Worm (Caenorhabditis elegans) whole organism, L4 larva: ENCODE data around the gene hch-1.

Source experiments
- D1046.2 ChIP-seq: fragments of 200-800 bp; sonication (Bioruptor generic); IDR thresholded peaks from 2 replicates; pipeline ENCODE4 v1.3.6; 2022; ENCODE audit warnings: missing genetic modification characterization, missing compliant biosample characterization
- F49E8.2 ChIP-seq: sonication (generic microtip); optimal IDR thresholded peaks from 2 replicates; lab custom pipeline; 2016; ENCODE audit warnings: missing compliant biosample characterization, mild to moderate bottlenecking, missing genetic modification characterization, borderline replicate concordance
- R02D3.7 ChIP-seq: fragments of 150-350 bp; sonication (generic microtip); optimal IDR thresholded peaks from 3 replicates; lab custom pipeline; 2014; ENCODE audit warnings: missing biosample characterization, missing genetic modification characterization
- ZK337.2 ChIP-seq: fragments of 200-800 bp; sonication (Bioruptor generic); IDR thresholded peaks from 2 replicates; pipeline ENCODE4 v1.3.6; 2022; ENCODE audit warnings: missing genetic modification reagents, missing genetic modification characterization, missing compliant biosample characterization
- ZK546.5 ChIP-seq, 2 experiments: sonication (generic microtip); optimal IDR thresholded peaks; 2 replicates each; lab custom pipeline; 2017; ENCODE audit warnings: missing biosample characterization in 2 of 2, missing genetic modification characterization in 2 of 2
- aha-1 ChIP-seq: fragments of 150-350 bp; peaks from one replicate; lab custom pipeline; 2014; ENCODE audit warnings: missing biosample characterization, missing genetic modification characterization
- arid-1 ChIP-seq: fragments of 200-800 bp; sonication (Bioruptor generic); conservative IDR thresholded peaks from 2 replicates; pipeline ENCODE4 v1.3.6; 2022; ENCODE audit warnings: missing genetic modification reagents, missing genetic modification characterization, missing compliant biosample characterization
- ceh-32 ChIP-seq: sonication (generic microtip); optimal IDR thresholded peaks from 2 replicates; lab custom pipeline; 2016; ENCODE audit warnings: mild to moderate bottlenecking, missing genetic modification characterization, missing compliant biosample characterization; ENCODE audit not compliant: poor library complexity
- ces-1 ChIP-seq: fragments of 150-350 bp; sonication (generic microtip); optimal IDR thresholded peaks from 4 replicates; lab custom pipeline; 2014; ENCODE audit warnings: missing biosample characterization, missing genetic modification reagents, missing genetic modification characterization
- daf-16 ChIP-seq, 3 experiments: sonication (generic microtip); optimal IDR thresholded peaks; 2 replicates each; lab custom pipeline; 2016 to 2017; ENCODE audit warnings: missing genetic modification characterization in 3 of 3, missing genetic modification reagents in 3 of 3, mild to moderate bottlenecking in 2 of 3, missing compliant biosample characterization in 2 of 3, missing biosample characterization in 1 of 3, moderate library complexity in 1 of 3
- dmd-8 ChIP-seq: fragments of 200-800 bp; sonication (Bioruptor generic); IDR thresholded peaks from 2 replicates; pipeline ENCODE4 v1.3.6; 2022; ENCODE audit warnings: missing genetic modification characterization, missing compliant biosample characterization
- dpl-1 ChIP-seq: fragments of 150-350 bp; optimal IDR thresholded peaks from 2 replicates; lab custom pipeline; 2014; ENCODE audit warnings: missing biosample characterization, missing genetic modification reagents, missing genetic modification characterization
- egl-27 ChIP-seq: sonication (generic microtip); optimal IDR thresholded peaks from 3 replicates; lab custom pipeline; 2017; ENCODE audit warnings: missing biosample characterization, missing genetic modification reagents, missing genetic modification characterization
- gei-8 ChIP-seq: fragments of 200-800 bp; sonication (Bioruptor generic); optimal IDR thresholded peaks from 2 replicates; lab custom pipeline; 2018; ENCODE audit warnings: mild to moderate bottlenecking, missing genetic modification characterization, missing compliant biosample characterization
- hlh-11 ChIP-seq: fragments of 200-800 bp; sonication (Bioruptor generic); optimal IDR thresholded peaks from 2 replicates; lab custom pipeline; 2018; ENCODE audit warnings: mild to moderate bottlenecking, missing genetic modification characterization, missing compliant biosample characterization
- hlh-30 ChIP-seq: sonication (generic microtip); optimal IDR thresholded peaks from 2 replicates; lab custom pipeline; 2017; ENCODE audit warnings: antibody characterized with exemption, mild to moderate bottlenecking, missing genetic modification characterization, missing compliant biosample characterization; ENCODE audit not compliant: insufficient read depth
- lim-7 ChIP-seq: fragments of 200-800 bp; sonication (Bioruptor generic); IDR thresholded peaks from 2 replicates; pipeline ENCODE4 v1.3.6; 2022; ENCODE audit warnings: missing genetic modification characterization, missing compliant biosample characterization
- lsy-2 ChIP-seq, 2 experiments: fragments of 150-350 bp in 1 of 2; sonication (generic microtip) in 1 of 2; optimal IDR thresholded peaks; 2 replicates each; lab custom pipeline; 2014 to 2017; ENCODE audit warnings: missing biosample characterization in 2 of 2, missing genetic modification characterization in 2 of 2
- madf-5 ChIP-seq, 2 experiments: fragments of 200-800 bp; sonication (Bioruptor generic); IDR thresholded peaks; 2 replicates each; pipeline ENCODE4 v1.3.6; 2022; ENCODE audit warnings: missing compliant biosample characterization in 2 of 2, missing genetic modification characterization in 2 of 2
- nhr-10 ChIP-seq: fragments of 150-350 bp; optimal IDR thresholded peaks from 2 replicates; lab custom pipeline; 2014; ENCODE audit warnings: missing biosample characterization, missing genetic modification characterization
- nhr-102 ChIP-seq: sonication (generic microtip); optimal IDR thresholded peaks from 2 replicates; lab custom pipeline; 2016; ENCODE audit warnings: mild to moderate bottlenecking, missing genetic modification characterization, moderate library complexity, missing compliant biosample characterization
- nhr-25 ChIP-seq: sonication (generic microtip); optimal IDR thresholded peaks from 2 replicates; lab custom pipeline; 2017; ENCODE audit warnings: missing genetic modification characterization, mild to moderate bottlenecking, missing compliant biosample characterization, antibody characterized with exemption, moderate library complexity, borderline replicate concordance; ENCODE audit not compliant: insufficient read depth
- nhr-48 ChIP-seq: sonication (generic microtip); optimal IDR thresholded peaks from 2 replicates; lab custom pipeline; 2016; ENCODE audit warnings: mild to moderate bottlenecking, missing genetic modification characterization, missing compliant biosample characterization
- nhr-77 ChIP-seq: fragments of 150-350 bp; optimal IDR thresholded peaks from 2 replicates; lab custom pipeline; 2014; ENCODE audit warnings: missing biosample characterization, missing genetic modification characterization
- pha-4 ChIP-seq, 2 experiments: fragments of 150-350 bp in 1 of 2; fragments of 200-800 bp in 1 of 2; sonication (Bioruptor generic) in 1 of 2; IDR thresholded peaks in 1 of 2; optimal IDR thresholded peaks in 1 of 2; 2 replicates each; pipeline versions ENCODE4 v1.3.6 to Lab custom; 2014 to 2022; ENCODE audit warnings: missing genetic modification characterization in 2 of 2, missing genetic modification reagents in 2 of 2, missing biosample characterization in 1 of 2, missing compliant biosample characterization in 1 of 2
- php-3 ChIP-seq: fragments of 200-800 bp; sonication (Bioruptor generic); IDR thresholded peaks from 2 replicates; pipeline ENCODE4 v1.3.6; 2022; ENCODE audit warnings: missing genetic modification reagents, missing genetic modification characterization, missing compliant biosample characterization
- pqm-1 ChIP-seq: sonication (generic microtip); optimal IDR thresholded peaks from 2 replicates; lab custom pipeline; 2017; ENCODE audit warnings: missing biosample characterization, missing genetic modification characterization
- set-16 ChIP-seq: fragments of 200-800 bp; sonication (Bioruptor generic); IDR thresholded peaks from 2 replicates; pipeline ENCODE4 v1.3.6; 2022; ENCODE audit warnings: missing genetic modification reagents, missing genetic modification characterization, missing compliant biosample characterization
- snpc-1.2 ChIP-seq: fragments of 200-800 bp; sonication (Bioruptor generic); IDR thresholded peaks from 2 replicates; pipeline ENCODE4 v1.3.6; 2022; ENCODE audit warnings: missing genetic modification reagents, missing genetic modification characterization, missing compliant biosample characterization
- unc-62 ChIP-seq, 3 experiments: fragments of 150-350 bp in 1 of 3; sonication (generic microtip); optimal IDR thresholded peaks in 2 of 3; peaks in 1 of 3; 1 replicate in 1 of 3; 2 replicates in 2 of 3; lab custom pipeline; 2014 to 2017; ENCODE audit warnings: missing biosample characterization in 3 of 3, missing genetic modification characterization in 3 of 3, missing genetic modification reagents in 3 of 3, missing genotype in 1 of 3
- vab-7 ChIP-seq: fragments of 200-800 bp; sonication (Bioruptor generic); IDR thresholded peaks from 2 replicates; pipeline ENCODE4 v1.3.6; 2022; ENCODE audit warnings: missing genetic modification reagents, missing genetic modification characterization, missing compliant biosample characterization
- zag-1 ChIP-seq: fragments of 150-350 bp; optimal IDR thresholded peaks from 2 replicates; lab custom pipeline; 2014; ENCODE audit warnings: missing biosample characterization, missing genetic modification characterization
- zfp-2 ChIP-seq: sonication (generic microtip); optimal IDR thresholded peaks from 2 replicates; lab custom pipeline; 2016; ENCODE audit warnings: mild to moderate bottlenecking, missing genetic modification characterization, missing compliant biosample characterization
- zip-11 ChIP-seq: fragments of 200-800 bp; sonication (Bioruptor generic); IDR thresholded peaks from 2 replicates; pipeline ENCODE4 v1.3.6; 2022; ENCODE audit warnings: missing genetic modification characterization, missing compliant biosample characterization

hch-1 gene

ce11 chrX:14724935-14725334 is 25.2 kb upstream of the hch-1 start:
- TF ChIP-seq ces-1 (GFP tag; lab: Kevin White, UChicago) = no peak
- TF ChIP-seq pqm-1 = no peak
- no peak for TF ChIP-seq zag-1
- TF ChIP-seq ZK546.5 (tag; optimal IDR thresholded peaks at IDR 0.05; lab: Kevin White, UChicago) = no peak
- TF ChIP-seq daf-16 (GFP tag; optimal IDR thresholded peaks at IDR 0.05; lab: Kevin White, UChicago) = no peak
- TF ChIP-seq daf-16 (tag; optimal IDR thresholded peaks at IDR 0.05; lab: Kevin White, UChicago) = no peak
- TF ChIP-seq dmd-8 (GFP tag; lab: Robert Waterston, UW) = peak; percentile 11; the same call in 1 of the 2 replicates
- TF ChIP-seq pha-4 (GFP tag; IDR thresholded peaks at IDR 0.05; lab: Robert Waterston, UW) = no peak
- TF ChIP-seq pha-4 (tag; optimal IDR thresholded peaks at IDR 0.05; lab: Kevin White, UChicago) = no peak
- TF ChIP-seq zip-11 (GFP tag; lab: Robert Waterston, UW) = no peak
- TF ChIP-seq R02D3.7 (tag; lab: Kevin White, UChicago) = no peak
- TF ChIP-seq gei-8 (GFP tag; lab: Kevin White, UChicago) = no peak
- no peak for TF ChIP-seq nhr-102 (tag; lab: Kevin White, UChicago)
- no peak for TF ChIP-seq nhr-25 (tag; lab: Kevin White, UChicago)
- TF ChIP-seq lim-7 = no peak
- TF ChIP-seq madf-5 (GFP tag; IDR thresholded peaks at IDR 0.05; lab: Robert Waterston, UW) = no peak
- TF ChIP-seq D1046.2 (GFP tag; lab: Robert Waterston, UW) = no peak
- TF ChIP-seq F49E8.2 (tag; lab: Kevin White, UChicago) = no peak
- peak; percentile 60; the same call in 1 of the 2 replicates for TF ChIP-seq set-16 (GFP tag; lab: Robert Waterston, UW)

ce11 chrX:14721098-14721497 is 21.3 kb upstream of the hch-1 start, which contains the start of gene F33C8.2:
F33C8.2 (plus strand) TSS chrX:14721398.
- TF ChIP-seq arid-1 = no peak
- TF ChIP-seq nhr-77 (tag; lab: Kevin White, UChicago) = no peak
- no peak for TF ChIP-seq lsy-2 (tag; optimal IDR thresholded peaks at IDR 0.05; lab: Kevin White, UChicago)
- no peak for TF ChIP-seq hlh-30
- TF ChIP-seq php-3 (GFP tag; lab: Robert Waterston, UW) = no peak
- no peak for TF ChIP-seq nhr-102 (tag; lab: Kevin White, UChicago)
- no peak for TF ChIP-seq ces-1 (GFP tag; lab: Kevin White, UChicago)
- no peak for TF ChIP-seq ceh-32
- no peak for TF ChIP-seq ZK337.2
- TF ChIP-seq hlh-11 (tag; lab: Kevin White, UChicago) = no peak
- TF ChIP-seq nhr-48 (tag; lab: Kevin White, UChicago) = no peak
- no peak for TF ChIP-seq D1046.2 (GFP tag; lab: Robert Waterston, UW)
- no peak for TF ChIP-seq nhr-10 (tag; lab: Kevin White, UChicago)
- TF ChIP-seq dpl-1 (GFP tag; lab: Kevin White, UChicago) = no peak
- no peak for TF ChIP-seq vab-7
- TF ChIP-seq aha-1 (tag; lab: Kevin White, UChicago) = no peak
- TF ChIP-seq egl-27 = no peak
- TF ChIP-seq snpc-1.2 (GFP tag; lab: Robert Waterston, UW) = no peak

- 0 out of 4 replicates have a peak, but pooled peaks of 1 of the 2 experiments have one; percentile 16 for TF ChIP-seq madf-5 (GFP tag; IDR thresholded peaks at IDR 0.05; lab: Robert Waterston, UW)
- no peak for TF ChIP-seq zfp-2 (tag; lab: Kevin White, UChicago)
These were observed 18.0 kb upstream of the hch-1 start for ce11 chrX:14717782-14718181.

DNA sequence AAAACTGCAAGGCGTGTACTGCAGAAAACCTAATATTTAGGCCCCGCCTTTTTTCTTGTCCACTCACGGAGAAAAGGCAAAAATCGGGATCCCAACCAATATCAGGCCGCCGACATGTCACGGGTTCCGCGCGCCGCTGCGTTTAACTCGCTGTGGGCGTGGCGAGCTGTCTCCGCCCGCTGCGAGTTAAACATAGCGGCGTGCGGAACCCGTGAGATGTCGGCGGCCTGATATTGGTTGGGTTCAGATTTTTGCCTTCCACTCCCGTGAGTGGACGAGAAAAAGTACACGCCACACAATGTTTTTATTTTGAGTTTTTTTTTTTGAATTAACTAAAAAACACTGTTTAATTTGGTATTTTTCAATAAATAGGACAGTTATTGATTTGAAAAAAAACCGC is 15.7 kb upstream of the hch-1 start:
- TF ChIP-seq unc-62 (GFP tag; optimal IDR thresholded peaks at IDR 0.05 in 1 of 2; lab: Kevin White, UChicago) = no peak
- TF ChIP-seq unc-62 (tag; optimal IDR thresholded peaks at IDR 0.05; lab: Kevin White, UChicago) = no peak
- TF ChIP-seq set-16 (GFP tag; lab: Robert Waterston, UW) = peak; percentile 65
